Fruit fly (Drosophila melanogaster) whole organism, embryonic: ENCODE results near the gene CG10866.

Experiments used
- Ada2b ChIP-seq: fragments of 200-800 bp; sonication (Bioruptor generic); IDR thresholded peaks from 2 replicates; pipeline ENCODE4 v1.3.6; 2022; ENCODE audit warnings: missing biosample characterization, missing genetic modification characterization
- B-H2 ChIP-seq: fragments of 200-800 bp; sonication (Bioruptor generic); optimal IDR thresholded peaks from 2 replicates; lab custom pipeline; 2018; ENCODE audit warnings: missing biosample characterization, mild to moderate bottlenecking, missing genetic modification characterization
- BEAF-32 ChIP-seq: fragments of 200-800 bp; sonication (Bioruptor generic); optimal IDR thresholded peaks from 3 replicates; lab custom pipeline; 2017; ENCODE audit warnings: missing biosample characterization, missing genetic modification characterization, mild to moderate bottlenecking, moderate library complexity, missing genetic modification reagents
- BtbVII ChIP-seq: fragments of 200-800 bp; sonication (Bioruptor generic); optimal IDR thresholded peaks from 3 replicates; lab custom pipeline; 2017; ENCODE audit warnings: missing biosample characterization, mild to moderate bottlenecking, missing genetic modification characterization
- CG12155 ChIP-seq: fragments of 200-800 bp; sonication (Bioruptor generic); optimal IDR thresholded peaks from 3 replicates; lab custom pipeline; 2016; ENCODE audit warnings: missing biosample characterization, missing genetic modification characterization
- CG12236 ChIP-seq: fragments of 200-800 bp; sonication (Bioruptor generic); optimal IDR thresholded peaks from 2 replicates; lab custom pipeline; 2016; ENCODE audit warnings: missing biosample characterization, missing genetic modification characterization
- CG12391 ChIP-seq: fragments of 200-800 bp; sonication (Bioruptor generic); optimal IDR thresholded peaks from 3 replicates; lab custom pipeline; 2018; ENCODE audit warnings: missing biosample characterization, mild to moderate bottlenecking, missing genetic modification characterization, moderate library complexity
- CG15514 ChIP-seq: fragments of 200-800 bp; sonication (Bioruptor generic); optimal IDR thresholded peaks from 3 replicates; lab custom pipeline; 2017; ENCODE audit warnings: missing biosample characterization, missing genetic modification characterization, mild to moderate bottlenecking, moderate library complexity, missing genetic modification reagents
- CG15696 ChIP-seq: fragments of 200-800 bp; sonication (Bioruptor generic); optimal IDR thresholded peaks from 2 replicates; lab custom pipeline; 2019; ENCODE audit warnings: missing biosample characterization, mild to moderate bottlenecking, missing genetic modification characterization, moderate library complexity
- CG16813 ChIP-seq: fragments of 200-800 bp; sonication (Bioruptor generic); IDR thresholded peaks from 3 replicates; pipeline ENCODE4 v1.3.6; 2022; ENCODE audit warnings: missing biosample characterization, missing genetic modification characterization; ENCODE audit not compliant: partially characterized antibody
- CG17361 ChIP-seq: fragments of 200-800 bp; sonication (Bioruptor generic); IDR thresholded peaks from 3 replicates; pipeline ENCODE4 v1.3.6; 2022; ENCODE audit warnings: missing biosample characterization, missing genetic modification characterization
- CG17385 ChIP-seq: fragments of 200-800 bp; sonication (Bioruptor generic); optimal IDR thresholded peaks from 3 replicates; lab custom pipeline; 2018; ENCODE audit warnings: missing biosample characterization, mild to moderate bottlenecking, missing genetic modification characterization
- CG2678 ChIP-seq: fragments of 200-800 bp; sonication (Bioruptor generic); optimal IDR thresholded peaks from 3 replicates; lab custom pipeline; 2019; ENCODE audit warnings: missing biosample characterization, mild to moderate bottlenecking, missing genetic modification characterization, moderate library complexity
- CG31388 ChIP-seq: fragments of 200-800 bp; sonication (Bioruptor generic); optimal IDR thresholded peaks from 2 replicates; lab custom pipeline; 2016; ENCODE audit warnings: missing biosample characterization, missing genetic modification characterization
- CG32772 ChIP-seq: fragments of 200-800 bp; sonication (Bioruptor generic); IDR thresholded peaks from 2 replicates; pipeline ENCODE4 v1.3.6; 2022; ENCODE audit warnings: missing biosample characterization, missing genetic modification characterization
- CG4424 ChIP-seq: fragments of 200-800 bp; sonication (Bioruptor generic); optimal IDR thresholded peaks from 3 replicates; lab custom pipeline; 2016; ENCODE audit warnings: missing biosample characterization, missing genetic modification characterization
- CG5180 ChIP-seq: fragments of 200-800 bp; sonication (Bioruptor generic); optimal IDR thresholded peaks from 3 replicates; lab custom pipeline; 2017; ENCODE audit warnings: missing biosample characterization, missing genetic modification characterization, mild to moderate bottlenecking, moderate library complexity, missing genetic modification reagents
- CG5953 ChIP-seq: fragments of 200-800 bp; sonication (Bioruptor generic); IDR thresholded peaks from 2 replicates; pipeline ENCODE4 v1.3.6; 2022; ENCODE audit warnings: missing biosample characterization, missing genetic modification characterization
- CG7987 ChIP-seq: fragments of 200-800 bp; sonication (Bioruptor generic); optimal IDR thresholded peaks from 2 replicates; lab custom pipeline; 2018; ENCODE audit warnings: missing biosample characterization, mild to moderate bottlenecking, missing genetic modification characterization, moderate library complexity
- CTCF ChIP-seq: fragments of 200-800 bp; sonication (Bioruptor generic); optimal IDR thresholded peaks from 2 replicates; lab custom pipeline; 2017; ENCODE audit warnings: missing biosample characterization, mild to moderate bottlenecking, missing genetic modification characterization, moderate library complexity
- D19A ChIP-seq: fragments of 200-800 bp; optimal IDR thresholded peaks from 3 replicates; lab custom pipeline; 2019; ENCODE audit warnings: missing biosample characterization, mild to moderate bottlenecking, missing genetic modification characterization, moderate library complexity
- Ets65A ChIP-seq: fragments of 200-800 bp; sonication (Bioruptor generic); peaks from one replicate; lab custom pipeline; 2016; ENCODE audit warnings: missing biosample characterization, missing genetic modification characterization
- Myb ChIP-seq: fragments of 200-800 bp; sonication (Bioruptor generic); optimal IDR thresholded peaks from 2 replicates; lab custom pipeline; 2016; ENCODE audit warnings: missing biosample characterization, missing genetic modification characterization
- NC2β ChIP-seq: fragments of 200-800 bp; sonication (Bioruptor generic); optimal IDR thresholded peaks from 2 replicates; lab custom pipeline; 2016; ENCODE audit warnings: missing biosample characterization, missing genetic modification characterization
- Rx ChIP-seq: fragments of 200-800 bp; sonication (Bioruptor generic); IDR thresholded peaks from 2 replicates; pipeline ENCODE4 v1.3.6; 2022; ENCODE audit warnings: missing biosample characterization, missing genetic modification characterization
- Scr ChIP-seq: fragments of 200-800 bp; sonication (Bioruptor generic); IDR thresholded peaks from 2 replicates; pipeline ENCODE4 v1.3.6; 2022; ENCODE audit warnings: missing biosample characterization, missing genetic modification characterization; ENCODE audit not compliant: partially characterized antibody
- Ssrp ChIP-seq: fragments of 200-800 bp; sonication (Bioruptor generic); optimal IDR thresholded peaks from 2 replicates; lab custom pipeline; 2018; ENCODE audit warnings: missing biosample characterization, mild to moderate bottlenecking, missing genetic modification characterization, moderate library complexity
- aop ChIP-seq: fragments of 200-800 bp; sonication (Bioruptor generic); IDR thresholded peaks from 2 replicates; pipeline ENCODE4 v1.3.6; 2022; ENCODE audit warnings: missing biosample characterization, missing genetic modification characterization
- ap ChIP-seq: fragments of 200-800 bp; sonication (Bioruptor generic); IDR thresholded peaks from 2 replicates; pipeline ENCODE4 v1.3.6; 2022; ENCODE audit warnings: missing biosample characterization, missing genetic modification characterization
- ara ChIP-seq: fragments of 200-800 bp; sonication (Bioruptor generic); IDR thresholded peaks from 2 replicates; pipeline ENCODE4 v1.3.6; 2022; ENCODE audit warnings: missing biosample characterization, missing genetic modification characterization
- ato ChIP-seq: fragments of 200-800 bp; sonication (Bioruptor generic); IDR thresholded peaks from 2 replicates; pipeline ENCODE4 v1.3.6; 2022; ENCODE audit warnings: missing biosample characterization, missing genetic modification characterization; ENCODE audit not compliant: partially characterized antibody
- ci ChIP-seq: fragments of 200-800 bp; sonication (Bioruptor generic); IDR thresholded peaks from 3 replicates; pipeline ENCODE4 v1.3.6; 2022; ENCODE audit warnings: missing biosample characterization, missing genetic modification characterization
- dysf ChIP-seq: fragments of 200-800 bp; sonication (Bioruptor generic); IDR thresholded peaks from 3 replicates; pipeline ENCODE4 v1.3.6; 2022; ENCODE audit warnings: missing biosample characterization, missing genetic modification characterization
- ewg ChIP-seq: fragments of 200-800 bp; sonication (Bioruptor generic); optimal IDR thresholded peaks from 3 replicates; lab custom pipeline; 2017; ENCODE audit warnings: mild to moderate bottlenecking, missing biosample characterization, missing genetic modification reagents, missing genetic modification characterization
- fd3F ChIP-seq: fragments of 200-800 bp; sonication (Bioruptor generic); optimal IDR thresholded peaks from 2 replicates; lab custom pipeline; 2018; ENCODE audit warnings: missing biosample characterization, mild to moderate bottlenecking, missing genetic modification characterization, moderate library complexity
- fd96Cb ChIP-seq: fragments of 200-800 bp; sonication (Bioruptor generic); optimal IDR thresholded peaks from 2 replicates; lab custom pipeline; 2018; ENCODE audit warnings: missing biosample characterization, mild to moderate bottlenecking, missing genetic modification characterization, moderate library complexity
- fru ChIP-seq: fragments of >200 bp; optimal IDR thresholded peaks from 2 replicates; lab custom pipeline; 2017
- gcm2 ChIP-seq: fragments of 200-800 bp; sonication (Bioruptor generic); optimal IDR thresholded peaks from 2 replicates; lab custom pipeline; 2016; ENCODE audit warnings: missing biosample characterization, missing genetic modification characterization
- her ChIP-seq: fragments of 200-800 bp; sonication (Bioruptor generic); optimal IDR thresholded peaks from 2 replicates; lab custom pipeline; 2016; ENCODE audit warnings: missing biosample characterization, missing genetic modification characterization
- lmd ChIP-seq: fragments of 200-800 bp; sonication (Bioruptor generic); IDR thresholded peaks from 2 replicates; pipeline ENCODE4 v1.3.6; 2022; ENCODE audit warnings: missing biosample characterization, missing genetic modification characterization
- mirr ChIP-seq: fragments of 200-800 bp; sonication (Bioruptor generic); optimal IDR thresholded peaks from 3 replicates; lab custom pipeline; 2018; ENCODE audit warnings: missing biosample characterization, mild to moderate bottlenecking, missing genetic modification characterization
- nerfin-1 ChIP-seq: fragments of 200-800 bp; sonication (Bioruptor generic); optimal IDR thresholded peaks from 3 replicates; lab custom pipeline; 2019; ENCODE audit warnings: missing biosample characterization, mild to moderate bottlenecking, missing genetic modification characterization, moderate library complexity
- nom ChIP-seq: fragments of 200-800 bp; sonication (Bioruptor generic); optimal IDR thresholded peaks from 2 replicates; lab custom pipeline; 2017; ENCODE audit warnings: missing biosample characterization, missing genetic modification characterization, mild to moderate bottlenecking, moderate library complexity, missing genetic modification reagents
- pho ChIP-seq: fragments of 200-800 bp; sonication (Bioruptor generic); optimal IDR thresholded peaks from 2 replicates; lab custom pipeline; 2016; ENCODE audit warnings: missing biosample characterization, missing genetic modification characterization
- repo ChIP-seq: fragments of 200-800 bp; sonication (Bioruptor generic); optimal IDR thresholded peaks from 2 replicates; lab custom pipeline; 2016; ENCODE audit warnings: missing biosample characterization, missing genetic modification characterization
- rib ChIP-seq: fragments of 200-800 bp; sonication (Bioruptor generic); IDR thresholded peaks from 2 replicates; pipeline ENCODE4 v1.3.6; 2022; ENCODE audit warnings: missing biosample characterization, missing genetic modification characterization
- slbo ChIP-seq: fragments of 200-800 bp; sonication (Bioruptor generic); IDR thresholded peaks from 2 replicates; pipeline ENCODE4 v1.3.6; 2022; ENCODE audit warnings: missing biosample characterization, missing genetic modification characterization
- slp2 ChIP-seq: fragments of 200-800 bp; sonication (Bioruptor generic); optimal IDR thresholded peaks from 2 replicates; lab custom pipeline; 2016; ENCODE audit warnings: missing biosample characterization, missing genetic modification characterization
- stc ChIP-seq: fragments of 200-800 bp; sonication (Bioruptor generic); IDR thresholded peaks from 2 replicates; pipeline ENCODE4 v1.3.6; 2022; ENCODE audit warnings: missing biosample characterization, missing genetic modification characterization
- stwl ChIP-seq: fragments of 200-800 bp; sonication (Bioruptor generic); optimal IDR thresholded peaks from 3 replicates; lab custom pipeline; 2018; ENCODE audit warnings: missing biosample characterization, mild to moderate bottlenecking, missing genetic modification characterization, moderate library complexity
- sug ChIP-seq: fragments of 200-800 bp; optimal IDR thresholded peaks from 2 replicates; lab custom pipeline; 2019; ENCODE audit warnings: missing biosample characterization, mild to moderate bottlenecking, missing genetic modification characterization, moderate library complexity

Gene CG10866

dm6 chr3L:3942241-3943028, 4.6 kb upstream of the CG10866 start, which contains the start of the genes CG10863 and CG14982 (continued):
- TF ChIP-seq gcm2 (GFP tag; lab: Kevin White, UChicago) (no peak), slp2 (GFP tag; lab: Kevin White, UChicago) (no peak), BEAF-32 (GFP tag; lab: Kevin White, UChicago) (no peak), ewg (GFP tag; lab: Kevin White, UChicago) (peak; percentile 61), Rx (GFP tag; lab: Robert Waterston, UW) (no peak), rib (GFP tag; lab: Robert Waterston, UW) (no peak), CG5953 (no peak), fd3F (GFP tag; lab: Kevin White, UChicago) (no peak), fru (lab: Kevin White, UChicago) (no peak), her (GFP tag; lab: Kevin White, UChicago) (no peak), ap (GFP tag; lab: Robert Waterston, UW) (no peak), BtbVII (GFP tag; lab: Kevin White, UChicago) (peak; percentile 26), CG12155 (GFP tag; lab: Kevin White, UChicago) (no peak), pho (GFP tag; lab: Kevin White, UChicago) (no peak), fd96Cb (tag; lab: Kevin White, UChicago) (no peak), D19A (no peak), CG12391 (tag; lab: Kevin White, UChicago) (no peak), CG15514 (peak; percentile 60), lmd (GFP tag; lab: Robert Waterston, UW) (no peak), CG32772 (no peak), Scr (0 out of 2 replicates have a peak, but pooled peaks have one; percentile 18), B-H2 (GFP tag; lab: Kevin White, UChicago) (peak; percentile 35), Ets65A (GFP tag; lab: Kevin White, UChicago) (peak; percentile 52), stwl (tag; lab: Kevin White, UChicago) (no peak), CG17385 (GFP tag; lab: Kevin White, UChicago) (no peak), ara (GFP tag; lab: Robert Waterston, UW) (no peak), CTCF (peak; percentile 35), dysf (no peak), mirr (peak; percentile 29), slbo (GFP tag; lab: Robert Waterston, UW) (peak; percentile 31; the same call in 1 of the 2 replicates), CG17361 (GFP tag; lab: Robert Waterston, UW) (no peak), CG7987 (GFP tag; lab: Kevin White, UChicago) (peak; percentile 20), NC2β (GFP tag; lab: Kevin White, UChicago) (no peak), ci (no peak), ato (no peak), Ada2b (GFP tag; lab: Robert Waterston, UW) (no peak), nom (GFP tag; lab: Kevin White, UChicago) (no peak), CG12236 (no peak), Ssrp (tag; lab: Kevin White, UChicago) (no peak), repo (no peak), CG4424 (GFP tag; lab: Kevin White, UChicago) (no peak), CG31388 (no peak), CG5180 (no peak), CG2678 (tag; lab: Kevin White, UChicago) (peak; percentile 11), stc (no peak), nerfin-1 (tag; lab: Kevin White, UChicago) (peak; percentile 62), CG16813 (GFP tag; lab: Robert Waterston, UW) (no peak), CG15696 (no peak), sug (peak; percentile 71), Myb (peak; percentile 20), aop (GFP tag; lab: Robert Waterston, UW) (no peak)
